Fruit fly (Drosophila melanogaster): Measurements from ENCODE around the gene Chsy.
A peak's percentile ranks its signal among the peaks of the same experiment; 100 is the strongest.

Gene Chsy

dm6 chrX:15599697-15600096 is 6.4 kb upstream of the Chsy start (continued):
- peak; percentile 53 for TF ChIP-seq esg (GFP tag; conservative IDR thresholded peaks at IDR 0.05)
- TF ChIP-seq CG17912 (GFP tag; optimal IDR thresholded peaks at IDR 0.05): no peak
- peak; percentile 23 for TF ChIP-seq Dip3 (GFP tag; optimal IDR thresholded peaks at IDR 0.05)
- peak; percentile 63 for TF ChIP-seq CG2120 (GFP tag; optimal IDR thresholded peaks at IDR 0.05)
- TF ChIP-seq sob (GFP tag; IDR thresholded peaks at IDR 0.05): peak; percentile 49; the same call in 1 of the 2 replicates
- peak; percentile 37 for TF ChIP-seq CG1233 (GFP tag; optimal IDR thresholded peaks at IDR 0.05)
- TF ChIP-seq CG4617 (GFP tag; optimal IDR thresholded peaks at IDR 0.05; ENCODE audit: borderline replicate concordance): no peak
- peak; percentile 52 for TF ChIP-seq CG6813 (GFP tag; optimal IDR thresholded peaks at IDR 0.05)
- no peak for TF ChIP-seq Lpt (GFP tag; optimal IDR thresholded peaks at IDR 0.05)
- peak; percentile 48; the same call in 1 of the 2 replicates for TF ChIP-seq Xrp1 (GFP tag; IDR thresholded peaks at IDR 0.05)
- TF ChIP-seq NC2β (GFP tag; optimal IDR thresholded peaks at IDR 0.05): peak; percentile 10
- TF ChIP-seq Med (GFP tag): peak; percentile 97
- no peak for TF ChIP-seq tna (GFP tag; IDR thresholded peaks at IDR 0.05; ENCODE audit: partially characterized antibody)
- TF ChIP-seq dmrt11E (tag; optimal IDR thresholded peaks at IDR 0.05): no peak
- peak; percentile 62; the same call in 2 of the 3 replicates for TF ChIP-seq Mrtf (GFP tag; IDR thresholded peaks at IDR 0.05)
- peak; percentile 19 for TF ChIP-seq chn (GFP tag; optimal IDR thresholded peaks at IDR 0.05)
- peak; percentile 19 for TF ChIP-seq CG17802 (tag; optimal IDR thresholded peaks at IDR 0.05)
- TF ChIP-seq sug (tag; optimal IDR thresholded peaks at IDR 0.05): no peak
- no peak for TF ChIP-seq Dip2 (GFP tag; IDR thresholded peaks at IDR 0.05)
- peak; percentile 48 for TF ChIP-seq CG10147 (GFP tag; optimal IDR thresholded peaks at IDR 0.05)
- TF ChIP-seq Hr3 (GFP tag; optimal IDR thresholded peaks at IDR 0.05): peak; percentile 34
- TF ChIP-seq CG12744 (GFP tag; optimal IDR thresholded peaks at IDR 0.05): peak; percentile 7
- peak; percentile 49 for TF ChIP-seq slp2 (GFP tag; optimal IDR thresholded peaks at IDR 0.05)
- TF ChIP-seq Nf-YB (GFP tag; optimal IDR thresholded peaks at IDR 0.05): no peak
- no peak for TF ChIP-seq run (tag; optimal IDR thresholded peaks at IDR 0.05)
- no peak for TF ChIP-seq TFAM (GFP tag; optimal IDR thresholded peaks at IDR 0.05)
- peak; percentile 49 for TF ChIP-seq CG7786 (GFP tag; optimal IDR thresholded peaks at IDR 0.05)
- peak in 1 of 2 experiments; percentile 4 for TF ChIP-seq Hr78 (GFP tag; optimal IDR thresholded peaks at IDR 0.05)
- TF ChIP-seq CG10979 (tag; optimal IDR thresholded peaks at IDR 0.05): peak; percentile 38
- peak; percentile 59 for TF ChIP-seq CG9932 (GFP tag; IDR thresholded peaks at IDR 0.05)
- peak; percentile 42; the same call in 1 of the 2 replicates for TF ChIP-seq ranshi (GFP tag; IDR thresholded peaks at IDR 0.05)
- TF ChIP-seq CG11560 (tag; IDR thresholded peaks at IDR 0.05): peak; percentile 47; the same call in 1 of the 3 replicates
- peak; percentile 86 for TF ChIP-seq CG9215 (GFP tag; IDR thresholded peaks at IDR 0.05)
- TF ChIP-seq chinmo (GFP tag; IDR thresholded peaks at IDR 0.05; ENCODE audit: partially characterized antibody): no peak
- TF ChIP-seq sna (GFP tag; IDR thresholded peaks at IDR 0.05; ENCODE audit: partially characterized antibody): no peak
- peak; percentile 42 for TF ChIP-seq CG12659 (GFP tag; optimal IDR thresholded peaks at IDR 0.05)
- no peak for TF ChIP-seq CG7271 (tag; optimal IDR thresholded peaks at IDR 0.05)
- peak; percentile 55 for TF ChIP-seq CG10366 (GFP tag; IDR thresholded peaks at IDR 0.05)
- TF ChIP-seq ac (GFP tag; optimal IDR thresholded peaks at IDR 0.05): no peak
- no peak for TF ChIP-seq CG33557 (GFP tag; optimal IDR thresholded peaks at IDR 0.05)
- no peak for TF ChIP-seq CG7357 (GFP tag; IDR thresholded peaks at IDR 0.05)
- TF ChIP-seq so (GFP tag; IDR thresholded peaks at IDR 0.05): no peak
- peak; percentile 33 for TF ChIP-seq CG5180 (GFP tag; optimal IDR thresholded peaks at IDR 0.05)
- TF ChIP-seq CG12104 (GFP tag; optimal IDR thresholded peaks at IDR 0.05): no peak
- no peak for TF ChIP-seq CG9727 (GFP tag; optimal IDR thresholded peaks at IDR 0.05)
- no peak for TF ChIP-seq NC2α (GFP tag; optimal IDR thresholded peaks at IDR 0.05)
- no peak for TF ChIP-seq Awh (GFP tag; IDR thresholded peaks at IDR 0.05)
- no peak for TF ChIP-seq gcm2 (GFP tag; optimal IDR thresholded peaks at IDR 0.05)
- peak; percentile 26 for TF ChIP-seq btn (GFP tag; optimal IDR thresholded peaks at IDR 0.05)
- no peak for TF ChIP-seq unc-4 (GFP tag; IDR thresholded peaks at IDR 0.05; ENCODE audit: partially characterized antibody)
- peak; percentile 40 for TF ChIP-seq kay (GFP tag; optimal IDR thresholded peaks at IDR 0.05)

Data from whole organism, embryonic.